Fruit fly (Drosophila melanogaster) whole organism, embryonic: Measurements from ENCODE around the gene mts.
A peak's percentile ranks its signal among the peaks of the same experiment; 100 is the strongest.

Source experiments
- Antp ChIP-seq: fragments of 200-800 bp; sonication (Bioruptor generic); optimal IDR thresholded peaks from 3 replicates; lab custom pipeline; 2016; ENCODE audit warnings: missing biosample characterization, missing genetic modification characterization
- CG10462 ChIP-seq: fragments of 200-800 bp; sonication (Bioruptor generic); optimal IDR thresholded peaks from 2 replicates; lab custom pipeline; 2016; ENCODE audit warnings: missing biosample characterization, missing genetic modification characterization
- CG11456 ChIP-seq: fragments of 200-800 bp; sonication (Bioruptor generic); IDR thresholded peaks from 3 replicates; pipeline ENCODE4 v1.3.6; 2022; ENCODE audit warnings: missing biosample characterization, missing genetic modification characterization
- CG12942 ChIP-seq: fragments of 200-800 bp; sonication (Bioruptor generic); optimal IDR thresholded peaks from 3 replicates; lab custom pipeline; 2016; ENCODE audit warnings: missing biosample characterization, missing genetic modification characterization
- CG13287 ChIP-seq: fragments of 200-800 bp; sonication (Bioruptor generic); IDR thresholded peaks from 2 replicates; pipeline ENCODE4 v1.3.6; 2022; ENCODE audit warnings: missing biosample characterization, missing genetic modification characterization; ENCODE audit not compliant: partially characterized antibody
- CG14014 ChIP-seq: fragments of 200-800 bp; sonication (Bioruptor generic); IDR thresholded peaks from 2 replicates; pipeline ENCODE4 v1.3.6; 2022; ENCODE audit warnings: missing biosample characterization, missing genetic modification characterization
- CG14860 ChIP-seq: fragments of 200-800 bp; sonication (Bioruptor generic); IDR thresholded peaks from 3 replicates; pipeline ENCODE4 v1.3.6; 2022; ENCODE audit warnings: missing biosample characterization, missing genetic modification characterization; ENCODE audit not compliant: partially characterized antibody
- CG1603 ChIP-seq: fragments of 200-800 bp; sonication (Bioruptor generic); optimal IDR thresholded peaks from 2 replicates; lab custom pipeline; 2019; ENCODE audit warnings: missing biosample characterization, mild to moderate bottlenecking, missing genetic modification characterization, moderate library complexity
- CG17328 ChIP-seq: fragments of 200-800 bp; sonication (Bioruptor generic); IDR thresholded peaks from 2 replicates; pipeline ENCODE4 v1.3.6; 2022; ENCODE audit warnings: missing biosample characterization, missing genetic modification characterization
- CG17912 ChIP-seq: fragments of 200-800 bp; sonication (Bioruptor generic); optimal IDR thresholded peaks from 2 replicates; lab custom pipeline; 2018; ENCODE audit warnings: missing biosample characterization, mild to moderate bottlenecking, missing genetic modification characterization
- CG18599 ChIP-seq: fragments of 200-800 bp; sonication (Bioruptor generic); optimal IDR thresholded peaks from 3 replicates; lab custom pipeline; 2017; ENCODE audit warnings: missing biosample characterization, missing genetic modification characterization, mild to moderate bottlenecking, moderate library complexity, missing genetic modification reagents
- CG2202 ChIP-seq: fragments of 200-800 bp; sonication (Bioruptor generic); optimal IDR thresholded peaks from 2 replicates; lab custom pipeline; 2018; ENCODE audit warnings: missing biosample characterization, mild to moderate bottlenecking, missing genetic modification characterization
- CG32532 ChIP-seq: fragments of 200-800 bp; sonication (Bioruptor generic); IDR thresholded peaks from 2 replicates; pipeline ENCODE4 v1.3.6; 2022; ENCODE audit warnings: missing biosample characterization, missing genetic modification characterization
- CG32772 ChIP-seq: fragments of 200-800 bp; sonication (Bioruptor generic); IDR thresholded peaks from 2 replicates; pipeline ENCODE4 v1.3.6; 2022; ENCODE audit warnings: missing biosample characterization, missing genetic modification characterization
- CG33213 ChIP-seq: fragments of 200-800 bp; sonication (Bioruptor generic); optimal IDR thresholded peaks from 3 replicates; lab custom pipeline; 2016; ENCODE audit warnings: missing biosample characterization, missing genetic modification characterization
- CG4854 ChIP-seq: fragments of 200-800 bp; sonication (Bioruptor generic); optimal IDR thresholded peaks from 2 replicates; lab custom pipeline; 2016; ENCODE audit warnings: missing biosample characterization, missing genetic modification characterization, inconsistent platforms
- CG7839 ChIP-seq: fragments of 200-800 bp; sonication (Bioruptor generic); optimal IDR thresholded peaks from 3 replicates; lab custom pipeline; 2018; ENCODE audit warnings: missing biosample characterization, mild to moderate bottlenecking, missing genetic modification characterization, moderate library complexity
- CTCF ChIP-seq: fragments of 200-800 bp; sonication (Bioruptor generic); optimal IDR thresholded peaks from 2 replicates; lab custom pipeline; 2017; ENCODE audit warnings: missing biosample characterization, mild to moderate bottlenecking, missing genetic modification characterization, moderate library complexity
- Chrac-16 ChIP-seq: fragments of 200-800 bp; sonication (Bioruptor generic); optimal IDR thresholded peaks from 3 replicates; lab custom pipeline; 2016; ENCODE audit warnings: missing biosample characterization, missing genetic modification characterization
- D19A ChIP-seq: fragments of 200-800 bp; optimal IDR thresholded peaks from 3 replicates; lab custom pipeline; 2019; ENCODE audit warnings: missing biosample characterization, mild to moderate bottlenecking, missing genetic modification characterization, moderate library complexity
- Dip3 ChIP-seq: fragments of 200-800 bp; sonication (Bioruptor generic); optimal IDR thresholded peaks from 3 replicates; lab custom pipeline; 2016; ENCODE audit warnings: missing biosample characterization, missing genetic modification characterization
- Doc2 ChIP-seq: fragments of 200-800 bp; sonication (Bioruptor generic); IDR thresholded peaks from 2 replicates; pipeline ENCODE4 v1.3.6; 2022; ENCODE audit warnings: missing biosample characterization, missing genetic modification characterization
- Fer2 ChIP-seq: fragments of 200-800 bp; sonication (Bioruptor generic); optimal IDR thresholded peaks from 2 replicates; lab custom pipeline; 2018; ENCODE audit warnings: missing biosample characterization, mild to moderate bottlenecking, missing genetic modification characterization, moderate library complexity
- Fer3 ChIP-seq: fragments of 200-800 bp; sonication (Bioruptor generic); optimal IDR thresholded peaks from 2 replicates; lab custom pipeline; 2018; ENCODE audit warnings: missing biosample characterization, mild to moderate bottlenecking, missing genetic modification characterization, moderate library complexity
- H15 ChIP-seq: fragments of 200-800 bp; sonication (Bioruptor generic); IDR thresholded peaks from 3 replicates; pipeline ENCODE4 v1.3.6; 2022; ENCODE audit warnings: missing biosample characterization, missing genetic modification characterization
- Hand ChIP-seq: fragments of 200-800 bp; sonication (Bioruptor generic); optimal IDR thresholded peaks from 2 replicates; lab custom pipeline; 2017; ENCODE audit warnings: mild to moderate bottlenecking, missing biosample characterization, missing genetic modification reagents, missing genetic modification characterization
- Hsf ChIP-seq: fragments of 200-800 bp; sonication (Bioruptor generic); optimal IDR thresholded peaks from 3 replicates; lab custom pipeline; 2016; ENCODE audit warnings: missing biosample characterization, missing genetic modification characterization
- Kr ChIP-seq: fragments of 200-800 bp; sonication (Bioruptor generic); optimal IDR thresholded peaks from 2 replicates; lab custom pipeline; 2017; ENCODE audit warnings: missing biosample characterization, mild to moderate bottlenecking, missing genetic modification characterization
- Med ChIP-seq: fragments of 200-800 bp; sonication (Bioruptor generic); peaks from one replicate; lab custom pipeline; 2016; ENCODE audit warnings: missing biosample characterization, missing genetic modification characterization, mild to moderate bottlenecking, inconsistent platforms, moderate library complexity
- Ptx1 ChIP-seq: fragments of 200-800 bp; sonication (Bioruptor generic); IDR thresholded peaks from 2 replicates; pipeline ENCODE4 v1.3.6; 2022; ENCODE audit warnings: missing biosample characterization, missing genetic modification characterization
- Sin3A ChIP-seq: fragments of >200 bp; optimal IDR thresholded peaks from 2 replicates; lab custom pipeline; 2018
- Stat92E ChIP-seq, 3 experiments: fragments of >200 bp in 2 of 3; fragments of 200-800 bp in 1 of 3; sonication (Bioruptor generic) in 1 of 3; optimal IDR thresholded peaks; 2 replicates each; lab custom pipeline; 2017 to 2019; ENCODE audit warnings: missing biosample characterization in 3 of 3, missing genetic modification characterization in 3 of 3, mild to moderate bottlenecking in 1 of 3, moderate library complexity in 1 of 3
- YL-1 ChIP-seq: fragments of 200-800 bp; sonication (Bioruptor generic); optimal IDR thresholded peaks from 3 replicates; lab custom pipeline; 2017; ENCODE audit warnings: missing biosample characterization, mild to moderate bottlenecking, missing genetic modification characterization
- abd-A ChIP-seq: fragments of 200-800 bp; sonication (Bioruptor generic); optimal IDR thresholded peaks from 3 replicates; lab custom pipeline; 2019; ENCODE audit warnings: missing biosample characterization, mild to moderate bottlenecking, missing genetic modification characterization, moderate library complexity
- ac ChIP-seq: fragments of 200-800 bp; sonication (Bioruptor generic); optimal IDR thresholded peaks from 3 replicates; lab custom pipeline; 2017; ENCODE audit warnings: missing biosample characterization, mild to moderate bottlenecking, missing genetic modification characterization
- ara ChIP-seq: fragments of 200-800 bp; sonication (Bioruptor generic); IDR thresholded peaks from 2 replicates; pipeline ENCODE4 v1.3.6; 2022; ENCODE audit warnings: missing biosample characterization, missing genetic modification characterization
- dmrt99B ChIP-seq: fragments of 200-800 bp; sonication (Bioruptor generic); optimal IDR thresholded peaks from 2 replicates; lab custom pipeline; 2018; ENCODE audit warnings: missing biosample characterization, mild to moderate bottlenecking, missing genetic modification characterization, moderate library complexity
- dysf ChIP-seq: fragments of 200-800 bp; sonication (Bioruptor generic); IDR thresholded peaks from 3 replicates; pipeline ENCODE4 v1.3.6; 2022; ENCODE audit warnings: missing biosample characterization, missing genetic modification characterization
- eve ChIP-seq, 2 experiments: fragments of >200 bp; optimal IDR thresholded peaks; 2 replicates each; lab custom pipeline; 2017; ENCODE audit warnings: missing biosample characterization in 2 of 2, missing genetic modification characterization in 2 of 2
- eyg ChIP-seq: fragments of 200-800 bp; sonication (Bioruptor generic); optimal IDR thresholded peaks from 3 replicates; lab custom pipeline; 2016; ENCODE audit warnings: missing biosample characterization, missing genetic modification characterization
- ftz-f1 ChIP-seq: fragments of 200-800 bp; sonication (Bioruptor generic); optimal IDR thresholded peaks from 2 replicates; lab custom pipeline; 2016; ENCODE audit warnings: missing biosample characterization, missing genetic modification characterization
- gem ChIP-seq: fragments of 200-800 bp; sonication (Bioruptor generic); optimal IDR thresholded peaks from 2 replicates; lab custom pipeline; 2019; ENCODE audit warnings: missing biosample characterization, mild to moderate bottlenecking, missing genetic modification characterization, moderate library complexity
- grau ChIP-seq: fragments of 200-800 bp; optimal IDR thresholded peaks from 3 replicates; lab custom pipeline; 2019; ENCODE audit warnings: missing biosample characterization, mild to moderate bottlenecking, missing genetic modification characterization, moderate library complexity
- hbn ChIP-seq: fragments of 200-800 bp; sonication (Bioruptor generic); IDR thresholded peaks from 2 replicates; pipeline ENCODE4 v1.3.6; 2022; ENCODE audit warnings: missing biosample characterization, missing genetic modification characterization; ENCODE audit not compliant: partially characterized antibody
- maf-S ChIP-seq: fragments of 200-800 bp; sonication (Bioruptor generic); optimal IDR thresholded peaks from 2 replicates; lab custom pipeline; 2016; ENCODE audit warnings: missing biosample characterization, missing genetic modification characterization
- pros ChIP-seq: fragments of 200-800 bp; sonication (Bioruptor generic); optimal IDR thresholded peaks from 3 replicates; lab custom pipeline; 2019; ENCODE audit warnings: missing biosample characterization, mild to moderate bottlenecking, missing genetic modification characterization, moderate library complexity
- row ChIP-seq: fragments of 200-800 bp; sonication (Bioruptor generic); IDR thresholded peaks from 3 replicates; pipeline ENCODE4 v1.3.6; 2022; ENCODE audit warnings: missing biosample characterization, missing genetic modification characterization
- scrt ChIP-seq: fragments of 200-800 bp; sonication (Bioruptor generic); optimal IDR thresholded peaks from 2 replicates; lab custom pipeline; 2018; ENCODE audit warnings: missing biosample characterization, mild to moderate bottlenecking, missing genetic modification characterization, moderate library complexity
- sens ChIP-seq: fragments of 200-800 bp; sonication (Bioruptor generic); peaks from one replicate; lab custom pipeline; 2016; ENCODE audit warnings: missing biosample characterization, missing genetic modification characterization
- slbo ChIP-seq: fragments of 200-800 bp; sonication (Bioruptor generic); IDR thresholded peaks from 2 replicates; pipeline ENCODE4 v1.3.6; 2022; ENCODE audit warnings: missing biosample characterization, missing genetic modification characterization
- toy ChIP-seq: fragments of 200-800 bp; sonication (Bioruptor generic); IDR thresholded peaks from 2 replicates; pipeline ENCODE4 v1.3.6; 2022; ENCODE audit warnings: missing biosample characterization, missing genetic modification characterization

Gene mts

dm6 chr2L:7838024-7838423, 10.6 kb downstream of the mts start (continued):
- TF ChIP-seq abd-A, result no peak
- TF ChIP-seq H15, result no peak
- TF ChIP-seq CG7839, result peak; percentile 44
- TF ChIP-seq ac (GFP tag; lab: Kevin White, UChicago), result no peak
- TF ChIP-seq CG12942 (GFP tag; lab: Kevin White, UChicago), result no peak
- TF ChIP-seq CTCF (GFP tag; lab: Kevin White, UChicago), result no peak
- no peak for TF ChIP-seq Antp (GFP tag; lab: Kevin White, UChicago)
- TF ChIP-seq ftz-f1 (GFP tag; lab: Kevin White, UChicago), result no peak
- TF ChIP-seq Stat92E (GFP tag; optimal IDR thresholded peaks at IDR 0.05; lab: Kevin White, UChicago), result no peak
- TF ChIP-seq CG1603, result no peak
- TF ChIP-seq Doc2 (GFP tag; lab: Robert Waterston, UW), result no peak
- TF ChIP-seq YL-1 (GFP tag; lab: Kevin White, UChicago), result no peak
- TF ChIP-seq CG14014 (GFP tag; lab: Robert Waterston, UW), result peak; percentile 19; the same call in 1 of the 2 replicates
- no peak for TF ChIP-seq CG17912 (GFP tag; lab: Kevin White, UChicago)
- no peak for TF ChIP-seq ara (GFP tag; lab: Robert Waterston, UW)
- TF ChIP-seq CG13287, result no peak
- no peak for TF ChIP-seq Hsf (GFP tag; lab: Kevin White, UChicago)
- no peak for TF ChIP-seq Fer3 (tag; lab: Kevin White, UChicago)
- TF ChIP-seq Sin3A (lab: Kevin White, UChicago), result no peak
- no peak for TF ChIP-seq eyg
- TF ChIP-seq CG14860 (GFP tag; lab: Robert Waterston, UW), result no peak
- TF ChIP-seq eve (GFP tag; optimal IDR thresholded peaks at IDR 0.05; lab: Kevin White, UChicago), result no peak
- TF ChIP-seq sens (GFP tag; lab: Kevin White, UChicago), result no peak
- TF ChIP-seq scrt (GFP tag; lab: Kevin White, UChicago), result no peak

dm6 chr2L:7840152-7840551, 12.7 kb downstream of the mts start, which contains the start of gene CG14537:
Gene CG14537 (plus strand): TSS chr2L:7840452.
- TF ChIP-seq pros (no peak), CG10462 (GFP tag; lab: Kevin White, UChicago) (no peak), Chrac-16 (GFP tag; lab: Kevin White, UChicago) (no peak), hbn (GFP tag; lab: Robert Waterston, UW) (no peak), Kr (no peak), Sin3A (lab: Kevin White, UChicago) (no peak), CG17912 (GFP tag; lab: Kevin White, UChicago) (no peak), maf-S (GFP tag; lab: Kevin White, UChicago) (no peak), CG11456 (GFP tag; lab: Robert Waterston, UW) (no peak), D19A (tag; lab: Kevin White, UChicago) (no peak)

dm6 chr2L:7841244-7841643, 13.8 kb downstream of the mts start:
- TF ChIP-seq Ptx1 (GFP tag; lab: Robert Waterston, UW) (0 out of 2 replicates have a peak, but pooled peaks have one; percentile 30), CG2202 (tag; lab: Kevin White, UChicago) (no peak), toy (GFP tag; lab: Robert Waterston, UW) (no peak), slbo (GFP tag; lab: Robert Waterston, UW) (peak; percentile 44), CG17328 (GFP tag; lab: Robert Waterston, UW) (0 out of 2 replicates have a peak, but pooled peaks have one; percentile 38), grau (tag; lab: Kevin White, UChicago) (peak; percentile 12), Med (GFP tag; lab: Kevin White, UChicago) (peak; percentile 72), CG4854 (GFP tag; lab: Kevin White, UChicago) (no peak), Fer2 (tag; lab: Kevin White, UChicago) (no peak), gem (tag; lab: Kevin White, UChicago) (peak; percentile 24), dysf (GFP tag; lab: Robert Waterston, UW) (peak; percentile 26; the same call in 1 of the 3 replicates), dmrt99B (tag; lab: Kevin White, UChicago) (peak; percentile 4), Hand (GFP tag; lab: Kevin White, UChicago) (no peak), CG32772 (GFP tag; lab: Robert Waterston, UW) (0 out of 2 replicates have a peak, but pooled peaks have one; percentile 15), Dip3 (GFP tag; lab: Kevin White, UChicago) (no peak), CG32532 (GFP tag; lab: Robert Waterston, UW) (0 out of 2 replicates have a peak, but pooled peaks have one; percentile 8), CG18599 (GFP tag; lab: Kevin White, UChicago) (peak; percentile 7), CG33213 (GFP tag; lab: Kevin White, UChicago) (no peak), row (GFP tag; lab: Robert Waterston, UW) (peak; percentile 41; the same call in 1 of the 3 replicates)
